Fruit fly (Drosophila melanogaster): Measurements from ENCODE around the gene CG42729.

CG42729 gene

DNA sequence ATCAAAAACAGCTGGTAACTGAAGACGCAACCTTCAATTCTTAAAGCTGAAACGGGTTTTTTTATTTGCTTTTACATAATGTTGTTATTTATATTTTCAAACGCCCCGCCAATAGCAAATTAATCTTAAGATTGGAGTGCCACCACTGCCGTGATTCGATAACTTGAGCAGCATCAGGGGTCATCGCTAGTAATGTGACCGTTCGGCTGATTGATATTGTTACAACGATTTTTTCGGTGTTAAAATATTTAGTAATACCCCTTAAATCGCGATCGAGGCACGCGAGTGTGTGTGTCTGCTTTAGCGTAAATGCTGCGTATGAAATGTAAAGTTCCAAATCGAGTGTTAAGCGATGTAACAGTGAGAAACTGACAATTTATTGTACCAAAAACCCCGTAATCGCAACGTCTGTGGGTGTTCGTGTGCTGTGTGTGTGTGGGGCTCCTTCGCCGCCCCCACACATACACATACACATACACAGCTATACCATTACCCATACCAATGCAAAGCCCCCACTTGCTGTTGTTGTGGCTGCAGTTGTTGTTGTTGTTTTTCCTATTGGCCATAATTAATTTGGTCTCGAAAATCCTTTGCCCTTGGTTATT lies 38.6 kb upstream of the CG42729 start, which contains the start of gene dop (continued):
- no peak for TF ChIP-seq hkb (optimal IDR thresholded peaks at IDR 0.05)
- TF ChIP-seq hkb (GFP tag; IDR thresholded peaks at IDR 0.05) = peak; percentile 22; the same call in 1 of the 2 replicates
- TF ChIP-seq fu2 (GFP tag; optimal IDR thresholded peaks at IDR 0.05) = no peak
- TF ChIP-seq Eip74EF (GFP tag; optimal IDR thresholded peaks at IDR 0.05) = no peak
- no peak for TF ChIP-seq insv (GFP tag; optimal IDR thresholded peaks at IDR 0.05)
- no peak for TF ChIP-seq CG18619 (GFP tag; optimal IDR thresholded peaks at IDR 0.05)
- no peak; the same call in 1 of the 2 replicates for TF ChIP-seq klu (GFP tag; IDR thresholded peaks at IDR 0.05)
- no peak for TF ChIP-seq CG4730 (GFP tag; IDR thresholded peaks at IDR 0.05)
- no peak for TF ChIP-seq Adf1 (GFP tag; IDR thresholded peaks at IDR 0.05)
- no peak for TF ChIP-seq CG8924 (tag; optimal IDR thresholded peaks at IDR 0.05)
- TF ChIP-seq CG8388 (GFP tag; optimal IDR thresholded peaks at IDR 0.05) = no peak
- TF ChIP-seq CG6683 (GFP tag; optimal IDR thresholded peaks at IDR 0.05) = no peak
- TF ChIP-seq CG34422 (GFP tag; IDR thresholded peaks at IDR 0.05) = no peak
- TF ChIP-seq br (optimal IDR thresholded peaks at IDR 0.05) = no peak
- TF ChIP-seq Aef1 (GFP tag; IDR thresholded peaks at IDR 0.05) = peak; percentile 38; the same call in 1 of the 3 replicates
- TF ChIP-seq exex (tag; optimal IDR thresholded peaks at IDR 0.05) = no peak
- TF ChIP-seq Hey (tag; optimal IDR thresholded peaks at IDR 0.05) = no peak
- TF ChIP-seq Dbx (GFP tag; IDR thresholded peaks at IDR 0.05) = 0 out of 3 replicates have a peak, but pooled peaks have one; percentile 35
- TF ChIP-seq tll (GFP tag; optimal IDR thresholded peaks at IDR 0.05) = no peak
- 0 out of 2 replicates have a peak, but pooled peaks have one; percentile 16 for TF ChIP-seq CG17328 (GFP tag; IDR thresholded peaks at IDR 0.05)
- TF ChIP-seq H2.0 (GFP tag; IDR thresholded peaks at IDR 0.05) = no peak
- TF ChIP-seq cg (GFP tag; optimal IDR thresholded peaks at IDR 0.05) = peak; percentile 97
- no peak for TF ChIP-seq Dip3 (GFP tag; optimal IDR thresholded peaks at IDR 0.05)
- TF ChIP-seq Fer3 (tag; optimal IDR thresholded peaks at IDR 0.05) = no peak
- no peak for TF ChIP-seq tna (GFP tag; IDR thresholded peaks at IDR 0.05; ENCODE audit: partially characterized antibody)
- peak; percentile 49; the same call in 1 of the 2 replicates for TF ChIP-seq inv (GFP tag; IDR thresholded peaks at IDR 0.05; ENCODE audit: partially characterized antibody)
- no peak for TF ChIP-seq Tbp (GFP tag; optimal IDR thresholded peaks at IDR 0.05)
- TF ChIP-seq CG7271 (tag; optimal IDR thresholded peaks at IDR 0.05) = no peak
- no peak; the same call in 2 of the 3 replicates for TF ChIP-seq zen2 (GFP tag; IDR thresholded peaks at IDR 0.05; ENCODE audit: partially characterized antibody)
- no peak for TF ChIP-seq psq (GFP tag; optimal IDR thresholded peaks at IDR 0.05)
- TF ChIP-seq CG1647 (GFP tag; optimal IDR thresholded peaks at IDR 0.05) = no peak
- no peak for TF ChIP-seq stc (GFP tag; IDR thresholded peaks at IDR 0.05)
- no peak for TF ChIP-seq CG8281 (tag; optimal IDR thresholded peaks at IDR 0.05)
- peak; percentile 23 for TF ChIP-seq CG30403 (GFP tag; optimal IDR thresholded peaks at IDR 0.05)
- TF ChIP-seq CG6813 (GFP tag; optimal IDR thresholded peaks at IDR 0.05) = no peak
- no peak for TF ChIP-seq CG3407 (GFP tag; optimal IDR thresholded peaks at IDR 0.05)
- TF ChIP-seq dimm (GFP tag; IDR thresholded peaks at IDR 0.05) = no peak
- peak; percentile 54 for TF ChIP-seq CG10267 (tag; optimal IDR thresholded peaks at IDR 0.05)
- no peak for TF ChIP-seq Ravus (GFP tag; IDR thresholded peaks at IDR 0.05)
- peak; percentile 24 for TF ChIP-seq YL-1 (GFP tag; optimal IDR thresholded peaks at IDR 0.05)
- TF ChIP-seq chinmo (GFP tag; IDR thresholded peaks at IDR 0.05; ENCODE audit: partially characterized antibody) = 0 out of 4 replicates have a peak, but pooled peaks have one; percentile 25
- TF ChIP-seq CG13424 (tag; optimal IDR thresholded peaks at IDR 0.05) = peak; percentile 6
- TF ChIP-seq Ets97D (GFP tag; optimal IDR thresholded peaks at IDR 0.05) = peak; percentile 56
- no peak for TF ChIP-seq Gug (GFP tag; IDR thresholded peaks at IDR 0.05)
- no peak for TF ChIP-seq Hmr (GFP tag; optimal IDR thresholded peaks at IDR 0.05)
- TF ChIP-seq CG9797 (GFP tag; optimal IDR thresholded peaks at IDR 0.05) = peak; percentile 92
- TF ChIP-seq CTCF (GFP tag; optimal IDR thresholded peaks at IDR 0.05) = no peak
- TF ChIP-seq CG1832 (GFP tag; optimal IDR thresholded peaks at IDR 0.05) = no peak
- no peak for TF ChIP-seq BtbVII (GFP tag; optimal IDR thresholded peaks at IDR 0.05)
- TF ChIP-seq chif (GFP tag; optimal IDR thresholded peaks at IDR 0.05) = no peak
- TF ChIP-seq ara (GFP tag; IDR thresholded peaks at IDR 0.05) = no peak

Measured in whole organism, embryonic.